Worm (Caenorhabditis elegans) whole organism, mixed stage, embryonic: ENCODE measurements around the gene Y59A8B.19.

Source experiments
- blmp-1 ChIP-seq: fragments of 150-350 bp; optimal IDR thresholded peaks from 2 replicates; lab custom pipeline; 2014; ENCODE audit warnings: missing biosample characterization, missing genetic modification characterization
- ceh-39 ChIP-seq: fragments of 150-350 bp; optimal IDR thresholded peaks from 2 replicates; lab custom pipeline; 2014; ENCODE audit warnings: missing biosample characterization, missing genetic modification characterization
- ceh-83 ChIP-seq: fragments of 200-800 bp; sonication (Bioruptor generic); optimal IDR thresholded peaks from 2 replicates; lab custom pipeline; 2018; ENCODE audit warnings: mild to moderate bottlenecking, missing genetic modification characterization, missing compliant biosample characterization
- lin-13 ChIP-seq: fragments of 150-350 bp; optimal IDR thresholded peaks from 2 replicates; lab custom pipeline; 2014; ENCODE audit warnings: missing biosample characterization, missing genetic modification characterization
- mep-1 ChIP-seq: fragments of 150-350 bp; optimal IDR thresholded peaks from 2 replicates; lab custom pipeline; 2017; ENCODE audit warnings: missing biosample characterization, missing genetic modification reagents, missing genetic modification characterization, inconsistent platforms
- nhr-12 ChIP-seq: fragments of 150-350 bp; optimal IDR thresholded peaks from 2 replicates; lab custom pipeline; 2014; ENCODE audit warnings: missing biosample characterization, missing genetic modification characterization
- nhr-28 ChIP-seq: fragments of 150-350 bp; optimal IDR thresholded peaks from 2 replicates; lab custom pipeline; 2014; ENCODE audit warnings: missing biosample characterization, missing genetic modification characterization
- snpc-4 ChIP-seq: fragments of 150-350 bp; optimal IDR thresholded peaks from 2 replicates; lab custom pipeline; 2014; ENCODE audit warnings: missing biosample characterization, missing genetic modification characterization
- tbx-8 ChIP-seq: fragments of 200-800 bp; sonication (Bioruptor generic); optimal IDR thresholded peaks from 2 replicates; lab custom pipeline; 2018; ENCODE audit warnings: mild to moderate bottlenecking, missing genetic modification characterization, moderate library complexity, missing compliant biosample characterization
- unc-39 ChIP-seq: fragments of 150-350 bp; optimal IDR thresholded peaks from 2 replicates; lab custom pipeline; 2014; ENCODE audit warnings: missing biosample characterization, missing genetic modification characterization
- zip-8 ChIP-seq: fragments of 150-350 bp; optimal IDR thresholded peaks from 2 replicates; lab custom pipeline; 2014; ENCODE audit warnings: missing biosample characterization, missing genetic modification characterization
- ztf-11 ChIP-seq: fragments of 150-350 bp; optimal IDR thresholded peaks from 2 replicates; lab custom pipeline; 2014; ENCODE audit warnings: missing biosample characterization, missing genetic modification characterization

ce11 chrV:17982935-17983334 lies 24.1 kb upstream of the Y59A8B.19 start:
- no peak for TF ChIP-seq mep-1 (tag; lab: Kevin White, UChicago)
- TF ChIP-seq zip-8: no peak
- TF ChIP-seq nhr-12 (tag; lab: Kevin White, UChicago): no peak
- no peak for TF ChIP-seq blmp-1
- TF ChIP-seq lin-13 (tag; lab: Kevin White, UChicago): no peak
- TF ChIP-seq tbx-8 (GFP tag; lab: Kevin White, UChicago): no peak
- no peak for TF ChIP-seq snpc-4 (tag; lab: Kevin White, UChicago)
- no peak for TF ChIP-seq ztf-11 (tag; lab: Kevin White, UChicago)
- no peak for TF ChIP-seq ceh-39 (tag; lab: Kevin White, UChicago)
- TF ChIP-seq ceh-83: no peak
- no peak for TF ChIP-seq unc-39 (tag; lab: Kevin White, UChicago)
- no peak for TF ChIP-seq nhr-28
